ENCODE assay signal across 5 fruit fly cellular contexts in the genomic region with DNA sequence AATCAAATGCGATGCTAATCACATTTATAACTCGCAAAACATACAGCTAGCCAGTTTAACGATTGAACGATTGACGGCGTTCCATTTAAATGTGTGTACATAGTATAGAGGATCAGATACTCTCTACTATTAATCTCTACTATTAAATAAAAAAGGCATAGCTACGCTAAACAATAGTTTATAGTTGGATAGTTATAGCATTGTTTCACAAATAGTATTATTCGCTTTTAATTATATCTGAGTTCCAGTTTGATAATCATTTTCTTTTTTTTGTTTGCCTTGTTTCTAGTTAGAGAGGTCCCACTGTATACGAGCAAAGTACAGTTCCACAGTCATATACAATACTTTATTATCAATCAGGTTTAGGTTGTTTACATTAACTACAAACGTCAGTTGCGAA.
A peak's percentile ranks its signal among the peaks of the same experiment; 100 is the strongest.
TF ChIP-seq lines count a peak whose summit lies in the region.

No protein-coding gene starts in this region.

- no peak for TF ChIP-seq CTCF in whole organism, embryonic (GFP tag; optimal IDR thresholded peaks at IDR 0.05; lab: Kevin White, UChicago)

TF ChIP-seq in whole organism, adult, 20 proteins besides CTCF, POLR2A, EP300 and RAD21 (continues in another document):
- peak; percentile 32 for TF ChIP-seq Mnt (GFP tag; optimal IDR thresholded peaks at IDR 0.05; lab: Kevin White, UChicago)
- TF ChIP-seq kay (GFP tag; lab: Kevin White, UChicago; ENCODE audit: borderline replicate concordance): peak; percentile 92
- peak; percentile 77 for TF ChIP-seq cic (GFP tag; optimal IDR thresholded peaks at IDR 0.05; lab: Kevin White, UChicago)
- TF ChIP-seq CG7045 (GFP tag; optimal IDR thresholded peaks at IDR 0.05; lab: Kevin White, UChicago): peak; percentile 33
- peak; percentile 56 for TF ChIP-seq tj (GFP tag; optimal IDR thresholded peaks at IDR 0.05; lab: Kevin White, UChicago)
- no peak for TF ChIP-seq toe (GFP tag; optimal IDR thresholded peaks at IDR 0.05; lab: Kevin White, UChicago)
- TF ChIP-seq cnc (optimal IDR thresholded peaks at IDR 0.05; lab: Kevin White, UChicago): no peak
- TF ChIP-seq CG12768 (GFP tag; optimal IDR thresholded peaks at IDR 0.05; lab: Kevin White, UChicago): peak; percentile 72
- TF ChIP-seq pad (GFP tag; optimal IDR thresholded peaks at IDR 0.05; lab: Kevin White, UChicago): peak; percentile 26
- TF ChIP-seq Hr96 (GFP tag; optimal IDR thresholded peaks at IDR 0.05; lab: Kevin White, UChicago): no peak
- peak; percentile 25 for TF ChIP-seq CG1620 (GFP tag; optimal IDR thresholded peaks at IDR 0.05; lab: Kevin White, UChicago)
- TF ChIP-seq Crg-1 (GFP tag; optimal IDR thresholded peaks at IDR 0.05; lab: Kevin White, UChicago): no peak
- TF ChIP-seq CG14711 (tag; optimal IDR thresholded peaks at IDR 0.05; lab: Kevin White, UChicago): peak; percentile 75
- peak; percentile 69 for TF ChIP-seq CG11617 (GFP tag; optimal IDR thresholded peaks at IDR 0.05; lab: Kevin White, UChicago)
- TF ChIP-seq Clk (GFP tag; optimal IDR thresholded peaks at IDR 0.05; lab: Kevin White, UChicago): no peak
- peak; percentile 40 for TF ChIP-seq bab1 (GFP tag; optimal IDR thresholded peaks at IDR 0.05; lab: Kevin White, UChicago)
- peak; percentile 71 for TF ChIP-seq CG33017 (tag; optimal IDR thresholded peaks at IDR 0.05; lab: Kevin White, UChicago)

TF ChIP-seq in whole organism, embryonic, 481 proteins besides CTCF, POLR2A, EP300 and RAD21 (continues in another document):
- TF ChIP-seq slou (GFP tag; optimal IDR thresholded peaks at IDR 0.05; lab: Kevin White, UChicago) (no peak), cwo (GFP tag; optimal IDR thresholded peaks at IDR 0.05; lab: Kevin White, UChicago) (peak; percentile 5), CG10979 (tag; optimal IDR thresholded peaks at IDR 0.05; lab: Kevin White, UChicago) (no peak), row (GFP tag; IDR thresholded peaks at IDR 0.05; lab: Robert Waterston, UW) (peak; percentile 47), Optix (GFP tag; IDR thresholded peaks at IDR 0.05; lab: Robert Waterston, UW) (no peak), slbo (GFP tag; IDR thresholded peaks at IDR 0.05; lab: Robert Waterston, UW) (peak; percentile 15; the same call in 1 of the 2 replicates), abd-A (tag; optimal IDR thresholded peaks at IDR 0.05; lab: Kevin White, UChicago) (no peak), CG13296 (GFP tag; optimal IDR thresholded peaks at IDR 0.05; lab: Kevin White, UChicago) (no peak), CG6791 (GFP tag; IDR thresholded peaks at IDR 0.05; lab: Robert Waterston, UW; ENCODE audit: partially characterized antibody) (no peak), CG10321 (GFP tag; IDR thresholded peaks at IDR 0.05; lab: Robert Waterston, UW) (no peak), CG17385 (GFP tag; optimal IDR thresholded peaks at IDR 0.05; lab: Kevin White, UChicago) (no peak), CG31365 (tag; optimal IDR thresholded peaks at IDR 0.05; lab: Kevin White, UChicago) (no peak), grau (tag; optimal IDR thresholded peaks at IDR 0.05; lab: Kevin White, UChicago) (peak; percentile 82), D19B (GFP tag; optimal IDR thresholded peaks at IDR 0.05; lab: Kevin White, UChicago) (peak; percentile 7), ham (GFP tag; IDR thresholded peaks at IDR 0.05; lab: Robert Waterston, UW) (no peak), kni (GFP tag; optimal IDR thresholded peaks at IDR 0.05; lab: Kevin White, UChicago) (no peak), ranshi (GFP tag; IDR thresholded peaks at IDR 0.05; lab: Robert Waterston, UW) (no peak), Gsc (GFP tag; IDR thresholded peaks at IDR 0.05; lab: Robert Waterston, UW) (no peak)

TF ChIP-seq in whole organism, prepupa, 60 proteins besides CTCF, POLR2A, EP300 and RAD21:
- no peak for TF ChIP-seq CG6808 (GFP tag; optimal IDR thresholded peaks at IDR 0.05; lab: Kevin White, UChicago)
- peak; percentile 58; the same call in 1 of the 2 replicates for TF ChIP-seq CG15336 (GFP tag; IDR thresholded peaks at IDR 0.05; lab: Robert Waterston, UW)
- no peak for TF ChIP-seq Ets96B (tag; optimal IDR thresholded peaks at IDR 0.05; lab: Kevin White, UChicago)
- peak; percentile 25 for TF ChIP-seq CG3032 (tag; optimal IDR thresholded peaks at IDR 0.05; lab: Kevin White, UChicago)
- TF ChIP-seq CG6276 (GFP tag; optimal IDR thresholded peaks at IDR 0.05; lab: Kevin White, UChicago): peak; percentile 83
- TF ChIP-seq Eip78C (GFP tag; lab: Kevin White, UChicago): peak; percentile 72
- peak; percentile 8 for TF ChIP-seq Sox14 (GFP tag; optimal IDR thresholded peaks at IDR 0.05; lab: Kevin White, UChicago)
- peak; percentile 39 for TF ChIP-seq CG10669 (GFP tag; optimal IDR thresholded peaks at IDR 0.05; lab: Kevin White, UChicago)
- TF ChIP-seq fkh (GFP tag; optimal IDR thresholded peaks at IDR 0.05; lab: Kevin White, UChicago): peak; percentile 26

TF ChIP-seq in whole organism, pupa, 21 proteins besides CTCF, POLR2A, EP300 and RAD21:
- TF ChIP-seq CG8159 (tag; optimal IDR thresholded peaks at IDR 0.05; lab: Kevin White, UChicago) (no peak), CG17806 (tag; optimal IDR thresholded peaks at IDR 0.05; lab: Kevin White, UChicago) (no peak), Ets98B (GFP tag; IDR thresholded peaks at IDR 0.05; lab: Robert Waterston, UW) (peak; percentile 33; the same call in 1 of the 2 replicates), CG9948 (tag; optimal IDR thresholded peaks at IDR 0.05; lab: Kevin White, UChicago) (no peak), CG34367 (tag; optimal IDR thresholded peaks at IDR 0.05; lab: Kevin White, UChicago) (no peak), CG13204 (GFP tag; optimal IDR thresholded peaks at IDR 0.05; lab: Kevin White, UChicago) (no peak), D1 (tag; optimal IDR thresholded peaks at IDR 0.05; lab: Kevin White, UChicago) (no peak), CG12605 (GFP tag; IDR thresholded peaks at IDR 0.05; lab: Robert Waterston, UW) (0 out of 2 replicates have a peak, but pooled peaks have one; percentile 41), EcR (GFP tag; optimal IDR thresholded peaks at IDR 0.05; lab: Kevin White, UChicago) (no peak), Snoo (tag; optimal IDR thresholded peaks at IDR 0.05; lab: Kevin White, UChicago) (no peak), CG8301 (tag; optimal IDR thresholded peaks at IDR 0.05; lab: Kevin White, UChicago) (no peak), Pif1A (GFP tag; optimal IDR thresholded peaks at IDR 0.05; lab: Kevin White, UChicago) (no peak), CG4496 (GFP tag; IDR thresholded peaks at IDR 0.05; lab: Robert Waterston, UW) (peak; percentile 55; the same call in 1 of the 3 replicates), fd96Ca (GFP tag; IDR thresholded peaks at IDR 0.05; lab: Robert Waterston, UW) (no peak), CG10348 (GFP tag; IDR thresholded peaks at IDR 0.05; lab: Robert Waterston, UW) (no peak), rn (GFP tag; IDR thresholded peaks at IDR 0.05; lab: Robert Waterston, UW) (no peak), CG32121 (GFP tag; IDR thresholded peaks at IDR 0.05; lab: Robert Waterston, UW) (peak; percentile 65), Pif1B (GFP tag; optimal IDR thresholded peaks at IDR 0.05; lab: Kevin White, UChicago) (no peak), CG15710 (tag; optimal IDR thresholded peaks at IDR 0.05; lab: Kevin White, UChicago) (no peak), gl (tag; optimal IDR thresholded peaks at IDR 0.05; lab: Kevin White, UChicago) (peak; percentile 4)

TF ChIP-seq in whole organism, wandering third instar larva, 38 proteins besides CTCF, POLR2A, EP300 and RAD21:
- TF ChIP-seq dmrt93B (GFP tag; optimal IDR thresholded peaks at IDR 0.05; lab: Kevin White, UChicago) (no peak), lola (GFP tag; optimal IDR thresholded peaks at IDR 0.05; lab: Kevin White, UChicago) (no peak), fru (GFP tag; optimal IDR thresholded peaks at IDR 0.05; lab: Kevin White, UChicago) (peak; percentile 35), GATAd (GFP tag; optimal IDR thresholded peaks at IDR 0.05; lab: Kevin White, UChicago) (no peak), sage (GFP tag; optimal IDR thresholded peaks at IDR 0.05; lab: Kevin White, UChicago) (no peak), psq (GFP tag; optimal IDR thresholded peaks at IDR 0.05; lab: Kevin White, UChicago) (no peak), brk (GFP tag; optimal IDR thresholded peaks at IDR 0.05; lab: Kevin White, UChicago) (no peak), Sp1 (GFP tag; optimal IDR thresholded peaks at IDR 0.05; lab: Kevin White, UChicago) (peak; percentile 4), Hr78 (GFP tag; optimal IDR thresholded peaks at IDR 0.05; lab: Kevin White, UChicago) (no peak), jim (GFP tag; optimal IDR thresholded peaks at IDR 0.05; lab: Kevin White, UChicago) (no peak), CrebA (GFP tag; optimal IDR thresholded peaks at IDR 0.05; lab: Kevin White, UChicago; ENCODE audit: borderline replicate concordance) (no peak), CG32264 (GFP tag; optimal IDR thresholded peaks at IDR 0.05; lab: Kevin White, UChicago) (no peak), pan (optimal IDR thresholded peaks at IDR 0.05; lab: Kevin White, UChicago) (no peak), dsf (GFP tag; optimal IDR thresholded peaks at IDR 0.05; lab: Kevin White, UChicago; ENCODE audit: borderline replicate concordance) (no peak), Dfd (GFP tag; optimal IDR thresholded peaks at IDR 0.05; lab: Kevin White, UChicago) (no peak), Hnf4 (GFP tag; optimal IDR thresholded peaks at IDR 0.05; lab: Kevin White, UChicago) (peak; percentile 73), tai (GFP tag; optimal IDR thresholded peaks at IDR 0.05; lab: Kevin White, UChicago) (no peak), ey (GFP tag; optimal IDR thresholded peaks at IDR 0.05; lab: Kevin White, UChicago) (no peak), Mio (GFP tag; optimal IDR thresholded peaks at IDR 0.05; lab: Kevin White, UChicago) (no peak), h (GFP tag; optimal IDR thresholded peaks at IDR 0.05; lab: Kevin White, UChicago) (peak; percentile 25), woc (GFP tag; optimal IDR thresholded peaks at IDR 0.05; lab: Kevin White, UChicago) (no peak), sv (GFP tag; optimal IDR thresholded peaks at IDR 0.05; lab: Kevin White, UChicago) (no peak), Myc (optimal IDR thresholded peaks at IDR 0.05; lab: Kevin White, UChicago) (no peak)
